Fruit fly (Drosophila melanogaster) whole organism, embryonic: ENCODE data around the gene cerv.
A peak's percentile ranks its signal among the peaks of the same experiment; 100 is the strongest.

Source experiments
- CG10959 ChIP-seq: fragments of 200-800 bp; sonication (Bioruptor generic); IDR thresholded peaks from 2 replicates; pipeline ENCODE4 v1.3.6; 2022; ENCODE audit warnings: missing biosample characterization, missing genetic modification characterization
- CG34224 ChIP-seq: fragments of 200-800 bp; sonication (Bioruptor generic); IDR thresholded peaks from 3 replicates; pipeline ENCODE4 v1.3.6; 2022; ENCODE audit warnings: missing biosample characterization, missing genetic modification characterization; ENCODE audit not compliant: partially characterized antibody
- CG4424 ChIP-seq: fragments of 200-800 bp; sonication (Bioruptor generic); optimal IDR thresholded peaks from 3 replicates; lab custom pipeline; 2016; ENCODE audit warnings: missing biosample characterization, missing genetic modification characterization
- Mes4 ChIP-seq: fragments of 200-800 bp; sonication (Bioruptor generic); optimal IDR thresholded peaks from 2 replicates; lab custom pipeline; 2016; ENCODE audit warnings: missing biosample characterization, missing genetic modification characterization
- croc ChIP-seq: fragments of 200-800 bp; sonication (Bioruptor generic); conservative IDR thresholded peaks from 3 replicates; pipeline ENCODE4 v1.3.6; 2022; ENCODE audit warnings: missing biosample characterization, missing genetic modification characterization
- grau ChIP-seq: fragments of 200-800 bp; optimal IDR thresholded peaks from 3 replicates; lab custom pipeline; 2019; ENCODE audit warnings: missing biosample characterization, mild to moderate bottlenecking, missing genetic modification characterization, moderate library complexity
- h ChIP-seq: fragments of >200 bp; optimal IDR thresholded peaks from 2 replicates; lab custom pipeline; 2017
- p53 ChIP-seq: fragments of 200-800 bp; sonication (Bioruptor generic); optimal IDR thresholded peaks from 2 replicates; lab custom pipeline; 2016; ENCODE audit warnings: missing biosample characterization, missing genetic modification characterization

- TF ChIP-seq croc: 0 out of 3 replicates have a peak, but pooled peaks have one; percentile 14
- TF ChIP-seq CG4424 (GFP tag; lab: Kevin White, UChicago): peak; percentile 52
- no peak for TF ChIP-seq p53 (GFP tag; lab: Kevin White, UChicago)
- no peak for TF ChIP-seq h (lab: Kevin White, UChicago)
- TF ChIP-seq grau (tag; lab: Kevin White, UChicago): peak; percentile 68
- peak; percentile 26 for TF ChIP-seq Mes4 (GFP tag; lab: Kevin White, UChicago)
- no peak for TF ChIP-seq CG10959 (GFP tag; lab: Robert Waterston, UW)
- TF ChIP-seq CG34224 (GFP tag; lab: Robert Waterston, UW): no peak
These were observed 21.7 kb upstream of the cerv start for dm6 chrX:15599697-15600096.
